Fruit fly (Drosophila melanogaster) whole organism, embryonic: ENCODE data around the gene Ns4.

ENCODE experiments used
- CG15696 ChIP-seq: fragments of 200-800 bp; sonication (Bioruptor generic); optimal IDR thresholded peaks from 2 replicates; lab custom pipeline; 2019; ENCODE audit warnings: missing biosample characterization, mild to moderate bottlenecking, missing genetic modification characterization, moderate library complexity
- CG4707 ChIP-seq: fragments of 200-800 bp; sonication (Bioruptor generic); optimal IDR thresholded peaks from 2 replicates; lab custom pipeline; 2018; ENCODE audit warnings: missing biosample characterization, mild to moderate bottlenecking, missing genetic modification characterization, moderate library complexity
- CG9727 ChIP-seq: fragments of 200-800 bp; sonication (Bioruptor generic); optimal IDR thresholded peaks from 3 replicates; lab custom pipeline; 2017; ENCODE audit warnings: missing biosample characterization, mild to moderate bottlenecking, missing genetic modification characterization
- CG9932 ChIP-seq: fragments of 200-800 bp; sonication (Bioruptor generic); IDR thresholded peaks from 2 replicates; pipeline ENCODE4 v1.3.6; 2022; ENCODE audit warnings: missing biosample characterization, missing genetic modification characterization
- Dbx ChIP-seq: fragments of 200-800 bp; sonication (Bioruptor generic); IDR thresholded peaks from 3 replicates; pipeline ENCODE4 v1.3.6; 2022; ENCODE audit warnings: missing biosample characterization, missing genetic modification characterization
- Dfd ChIP-seq, 2 experiments: fragments of >200 bp; optimal IDR thresholded peaks; 2 replicates each; lab custom pipeline; 2017; ENCODE audit warnings: missing biosample characterization in 2 of 2, missing genetic modification characterization in 2 of 2
- NC2α ChIP-seq: fragments of 200-800 bp; sonication (Bioruptor generic); optimal IDR thresholded peaks from 2 replicates; lab custom pipeline; 2016; ENCODE audit warnings: missing biosample characterization, missing genetic modification characterization
- lola ChIP-seq, 3 experiments: fragments of >200 bp in 2 of 3; fragments of 200-800 bp in 1 of 3; sonication (Bioruptor generic) in 1 of 3; optimal IDR thresholded peaks; 2 replicates each; lab custom pipeline; 2017 to 2019; ENCODE audit warnings: missing biosample characterization in 3 of 3, missing genetic modification characterization in 3 of 3, mild to moderate bottlenecking in 1 of 3, moderate library complexity in 1 of 3
- mld ChIP-seq: fragments of 200-800 bp; sonication (Bioruptor generic); IDR thresholded peaks from 3 replicates; pipeline ENCODE4 v1.3.6; 2022; ENCODE audit warnings: missing biosample characterization, missing genetic modification characterization; ENCODE audit not compliant: partially characterized antibody
- sens-2 ChIP-seq: fragments of 200-800 bp; sonication (Bioruptor generic); IDR thresholded peaks from 2 replicates; pipeline ENCODE4 v1.3.6; 2022; ENCODE audit warnings: missing biosample characterization, missing genetic modification characterization

DNA sequence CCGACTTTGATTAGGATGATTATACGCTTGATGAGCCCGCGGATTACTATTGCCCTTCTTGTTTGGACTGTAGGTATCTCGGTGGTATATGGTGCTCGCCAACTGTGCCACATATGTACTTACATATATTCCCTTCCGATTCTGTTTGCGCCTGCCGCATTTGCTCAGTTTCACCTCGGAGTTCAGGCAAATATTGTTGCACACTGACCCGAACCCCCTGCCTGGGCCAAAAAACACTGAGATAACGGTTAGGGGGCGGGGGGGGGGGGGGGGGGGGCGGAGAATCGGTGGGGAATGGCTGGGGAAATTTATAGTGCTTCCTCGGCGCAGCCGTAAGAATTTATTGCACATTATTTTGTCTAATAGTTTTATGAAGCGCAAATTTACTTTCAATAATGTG is 23.7 kb downstream of the Ns4 start:
- TF ChIP-seq mld (GFP tag; lab: Robert Waterston, UW) (no peak), NC2α (no peak), CG9932 (GFP tag; lab: Robert Waterston, UW) (no peak), Dbx (no peak), CG15696 (tag; lab: Kevin White, UChicago) (no peak), CG4707 (no peak), Dfd (GFP tag; optimal IDR thresholded peaks at IDR 0.05; lab: Kevin White, UChicago) (no peak), CG9727 (GFP tag; lab: Kevin White, UChicago) (no peak), sens-2 (GFP tag; lab: Robert Waterston, UW) (no peak), lola (GFP tag; optimal IDR thresholded peaks at IDR 0.05; lab: Kevin White, UChicago) (no peak)
